Worm (Caenorhabditis elegans) whole organism, L2 larva: ENCODE data around the gene D2045.7.
A peak's percentile ranks its signal among the peaks of the same experiment; 100 is the strongest.

Experiments used
- C34F6.9 ChIP-seq: fragments of 150-350 bp; optimal IDR thresholded peaks from 2 replicates; lab custom pipeline; 2014; ENCODE audit warnings: missing biosample characterization, missing genetic modification characterization
- F13H6.1 ChIP-seq: sonication (generic microtip); optimal IDR thresholded peaks from 2 replicates; lab custom pipeline; 2016; ENCODE audit warnings: missing genetic modification characterization, missing compliant biosample characterization
- Y55F3AM.14 ChIP-seq: fragments of 200-800 bp; sonication (Bioruptor generic); optimal IDR thresholded peaks from 2 replicates; lab custom pipeline; 2018; ENCODE audit warnings: mild to moderate bottlenecking, missing genetic modification characterization, missing compliant biosample characterization
- aly-2 ChIP-seq: fragments of 150-350 bp; optimal IDR thresholded peaks from 2 replicates; lab custom pipeline; 2014; ENCODE audit warnings: missing biosample characterization, missing genetic modification characterization
- blmp-1 ChIP-seq: sonication (generic microtip); optimal IDR thresholded peaks from 2 replicates; lab custom pipeline; 2017; ENCODE audit warnings: missing genetic modification characterization, mild to moderate bottlenecking, missing compliant biosample characterization, antibody characterized with exemption, moderate library complexity; ENCODE audit not compliant: insufficient read depth
- ceh-16 ChIP-seq: fragments of 150-350 bp; optimal IDR thresholded peaks from 2 replicates; lab custom pipeline; 2014; ENCODE audit warnings: missing biosample characterization, missing genetic modification characterization
- ceh-82 ChIP-seq: fragments of 150-350 bp; optimal IDR thresholded peaks from 2 replicates; lab custom pipeline; 2014; ENCODE audit warnings: missing biosample characterization, missing genetic modification characterization
- crh-2 ChIP-seq: sonication (generic microtip); optimal IDR thresholded peaks from 2 replicates; lab custom pipeline; 2017; ENCODE audit warnings: missing biosample characterization, missing genetic modification characterization
- dmd-4 ChIP-seq: sonication (generic microtip); optimal IDR thresholded peaks from 2 replicates; lab custom pipeline; 2017; ENCODE audit warnings: missing biosample characterization, missing genetic modification characterization
- fos-1 ChIP-seq: fragments of 150-350 bp; optimal IDR thresholded peaks from 2 replicates; lab custom pipeline; 2014; ENCODE audit warnings: missing biosample characterization, missing genetic modification characterization
- gmeb-1 ChIP-seq: fragments of 150-350 bp; optimal IDR thresholded peaks from 2 replicates; lab custom pipeline; 2014; ENCODE audit warnings: missing biosample characterization, missing genetic modification characterization
- lin-11 ChIP-seq: fragments of 150-350 bp; sonication (generic microtip); optimal IDR thresholded peaks from 2 replicates; lab custom pipeline; 2014; ENCODE audit warnings: missing biosample characterization, missing genetic modification characterization, inconsistent platforms, mixed read lengths
- lin-13 ChIP-seq: fragments of 150-350 bp; optimal IDR thresholded peaks from 2 replicates; lab custom pipeline; 2014; ENCODE audit warnings: missing biosample characterization, missing genetic modification reagents, missing genetic modification characterization
- lsy-2 ChIP-seq, 2 experiments: fragments of 150-350 bp in 1 of 2; sonication (generic microtip) in 1 of 2; optimal IDR thresholded peaks; 2 replicates each; lab custom pipeline; 2014 to 2017; ENCODE audit warnings: missing biosample characterization in 2 of 2, missing genetic modification characterization in 2 of 2
- mab-5 ChIP-seq: fragments of 150-350 bp; optimal IDR thresholded peaks from 2 replicates; lab custom pipeline; 2014; ENCODE audit warnings: missing biosample characterization, missing genetic modification characterization
- mbf-1 ChIP-seq: sonication (generic microtip); optimal IDR thresholded peaks from 2 replicates; lab custom pipeline; 2017; ENCODE audit warnings: missing biosample characterization, missing genetic modification characterization
- mdl-1 ChIP-seq, 2 experiments: fragments of 150-350 bp in 1 of 2; sonication (generic microtip) in 1 of 2; optimal IDR thresholded peaks; 2 replicates each; lab custom pipeline; 2017; ENCODE audit warnings: missing biosample characterization in 2 of 2, missing genetic modification characterization in 2 of 2
- nhr-12 ChIP-seq: fragments of 150-350 bp; optimal IDR thresholded peaks from 2 replicates; lab custom pipeline; 2014; ENCODE audit warnings: missing biosample characterization, missing genetic modification characterization
- nhr-129 ChIP-seq: fragments of 150-350 bp; optimal IDR thresholded peaks from 2 replicates; lab custom pipeline; 2014; ENCODE audit warnings: missing biosample characterization, missing genetic modification characterization
- nhr-21 ChIP-seq: fragments of 150-350 bp; optimal IDR thresholded peaks from 2 replicates; lab custom pipeline; 2014; ENCODE audit warnings: missing biosample characterization, missing genetic modification characterization
- nhr-23 ChIP-seq: fragments of 150-350 bp; optimal IDR thresholded peaks from 2 replicates; lab custom pipeline; 2014; ENCODE audit warnings: missing biosample characterization, missing genetic modification reagents, missing genetic modification characterization
- nhr-237 ChIP-seq: fragments of 150-350 bp; optimal IDR thresholded peaks from 2 replicates; lab custom pipeline; 2014; ENCODE audit warnings: missing biosample characterization, missing genetic modification characterization
- nhr-25 ChIP-seq: fragments of 150-350 bp; sonication (generic microtip); optimal IDR thresholded peaks from 3 replicates; lab custom pipeline; 2014; ENCODE audit warnings: missing biosample characterization, missing genetic modification characterization
- nhr-6 ChIP-seq: fragments of 150-350 bp; optimal IDR thresholded peaks from 2 replicates; lab custom pipeline; 2014; ENCODE audit warnings: missing biosample characterization, missing genetic modification characterization
- peb-1 ChIP-seq: fragments of 150-350 bp; optimal IDR thresholded peaks from 2 replicates; lab custom pipeline; 2014; ENCODE audit warnings: missing biosample characterization, missing genetic modification characterization
- sem-4 ChIP-seq: fragments of 150-350 bp; optimal IDR thresholded peaks from 2 replicates; lab custom pipeline; 2014; ENCODE audit warnings: missing biosample characterization, missing genetic modification reagents, missing genetic modification characterization
- skn-1 ChIP-seq: sonication (generic microtip); optimal IDR thresholded peaks from 2 replicates; lab custom pipeline; 2017; ENCODE audit warnings: missing biosample characterization, missing genetic modification characterization
- sma-3 ChIP-seq: sonication (generic microtip); optimal IDR thresholded peaks from 2 replicates; lab custom pipeline; 2016; ENCODE audit warnings: missing genetic modification reagents, missing genetic modification characterization, missing compliant biosample characterization
- sma-9 ChIP-seq, 2 experiments: fragments of 150-350 bp in 1 of 2; sonication (generic microtip) in 1 of 2; optimal IDR thresholded peaks; 2 replicates each; lab custom pipeline; 2014 to 2016; ENCODE audit warnings: missing genetic modification characterization in 2 of 2, mild to moderate bottlenecking in 1 of 2, missing biosample characterization in 1 of 2, missing compliant biosample characterization in 1 of 2, missing genetic modification reagents in 1 of 2, moderate library complexity in 1 of 2
- snpc-4 ChIP-seq: fragments of 150-350 bp; optimal IDR thresholded peaks from 2 replicates; lab custom pipeline; 2014; ENCODE audit warnings: missing biosample characterization, missing genetic modification characterization
- unc-39 ChIP-seq: fragments of 150-350 bp; optimal IDR thresholded peaks from 2 replicates; lab custom pipeline; 2014; ENCODE audit warnings: missing biosample characterization, missing genetic modification characterization
- unc-55 ChIP-seq: fragments of 150-350 bp; sonication (generic microtip); optimal IDR thresholded peaks from 3 replicates; lab custom pipeline; 2014; ENCODE audit warnings: missing biosample characterization, missing genetic modification reagents, missing genetic modification characterization
- zag-1 ChIP-seq: fragments of 150-350 bp; optimal IDR thresholded peaks from 2 replicates; lab custom pipeline; 2014; ENCODE audit warnings: missing biosample characterization, missing genetic modification characterization
- ztf-1 ChIP-seq: fragments of 200-800 bp; sonication (Bioruptor generic); conservative IDR thresholded peaks from 2 replicates; pipeline ENCODE4 v1.3.6; 2022; ENCODE audit warnings: missing genetic modification characterization, missing compliant biosample characterization
- ztf-11 ChIP-seq: sonication (generic microtip); optimal IDR thresholded peaks from 2 replicates; lab custom pipeline; 2017; ENCODE audit warnings: missing biosample characterization, missing genetic modification characterization
- ztf-4 ChIP-seq: fragments of 150-350 bp; optimal IDR thresholded peaks from 2 replicates; lab custom pipeline; 2014; ENCODE audit warnings: missing biosample characterization, missing genetic modification characterization

The D2045.7 gene

ce11 chrIII:10488052-10488451, 8.8 kb downstream of the D2045.7 start, which contains the start of gene ptr-25:
TSS of gene ptr-25 (plus strand) at chrIII:10488124.
- TF ChIP-seq fos-1 (tag; lab: Kevin White, UChicago), result no peak
- no peak for TF ChIP-seq nhr-129 (tag; lab: Kevin White, UChicago)
- no peak for TF ChIP-seq mdl-1 (tag; optimal IDR thresholded peaks at IDR 0.05; lab: Kevin White, UChicago)
- TF ChIP-seq ztf-11 (tag; lab: Kevin White, UChicago), result no peak
- no peak for TF ChIP-seq peb-1
- TF ChIP-seq ceh-82, result no peak
- no peak for TF ChIP-seq skn-1 (tag; lab: Kevin White, UChicago)
- TF ChIP-seq nhr-23 (tag; lab: Kevin White, UChicago), result no peak
- TF ChIP-seq mbf-1, result no peak
- no peak for TF ChIP-seq lsy-2 (tag; optimal IDR thresholded peaks at IDR 0.05; lab: Kevin White, UChicago)
- TF ChIP-seq Y55F3AM.14 (GFP tag; lab: Kevin White, UChicago), result no peak
- no peak for TF ChIP-seq ztf-1 (GFP tag; lab: Robert Waterston, UW)
- TF ChIP-seq unc-55 (GFP tag; lab: Kevin White, UChicago), result no peak
- TF ChIP-seq aly-2 (tag; lab: Kevin White, UChicago), result no peak
- no peak for TF ChIP-seq gmeb-1 (tag; lab: Kevin White, UChicago)
- TF ChIP-seq unc-39 (tag; lab: Kevin White, UChicago), result no peak
- TF ChIP-seq ztf-4 (tag; lab: Kevin White, UChicago), result no peak
- TF ChIP-seq nhr-12 (tag; lab: Kevin White, UChicago), result no peak
- no peak for TF ChIP-seq sma-3
- TF ChIP-seq crh-2 (tag; lab: Kevin White, UChicago), result no peak

- TF ChIP-seq Y55F3AM.14 (GFP tag; lab: Kevin White, UChicago) (no peak), ceh-16 (tag; lab: Kevin White, UChicago) (no peak), gmeb-1 (tag; lab: Kevin White, UChicago) (no peak), nhr-12 (tag; lab: Kevin White, UChicago) (no peak), lsy-2 (tag; optimal IDR thresholded peaks at IDR 0.05; lab: Kevin White, UChicago) (no peak), nhr-6 (no peak), zag-1 (no peak), ztf-1 (GFP tag; lab: Robert Waterston, UW) (no peak)
These were observed 24.5 kb downstream of the D2045.7 start, which contains the start of gene rab-33 for ce11 chrIII:10503753-10504152. TSS of gene rab-33 (minus strand) at chrIII:10503853.

ce11 chrIII:10505182-10505581, 25.9 kb downstream of the D2045.7 start, which contains the start of the genes taf-11.3 and urm-1:
TSS of gene taf-11.3 (minus strand) at chrIII:10505250.
TSS of gene urm-1 (plus strand) at chrIII:10505480.
- TF ChIP-seq nhr-12 (tag; lab: Kevin White, UChicago) (no peak), lin-13 (GFP tag; lab: Kevin White, UChicago) (peak; percentile 86), nhr-25 (tag; lab: Kevin White, UChicago) (peak; percentile 71), F13H6.1 (tag; lab: Kevin White, UChicago) (peak; percentile 68), blmp-1 (no peak), gmeb-1 (tag; lab: Kevin White, UChicago) (peak; percentile 77), nhr-21 (tag; lab: Kevin White, UChicago) (peak; percentile 75), lsy-2 (tag; optimal IDR thresholded peaks at IDR 0.05; lab: Kevin White, UChicago) (peak; percentile 54 to 90), sma-9 (GFP tag; optimal IDR thresholded peaks at IDR 0.05; lab: Kevin White, UChicago) (peak; percentile 79), sma-9 (tag; optimal IDR thresholded peaks at IDR 0.05; lab: Kevin White, UChicago) (no peak), skn-1 (tag; lab: Kevin White, UChicago) (no peak), fos-1 (tag; lab: Kevin White, UChicago) (peak; percentile 61), ztf-4 (tag; lab: Kevin White, UChicago) (peak; percentile 62), nhr-6 (peak; percentile 57), snpc-4 (tag; lab: Kevin White, UChicago) (peak; percentile 78), sem-4 (tag; lab: Kevin White, UChicago) (peak; percentile 89), unc-55 (GFP tag; lab: Kevin White, UChicago) (peak; percentile 88), lin-11 (tag; lab: Kevin White, UChicago) (peak; percentile 67), dmd-4 (no peak), sma-3 (peak; percentile 82), C34F6.9 (tag; lab: Kevin White, UChicago) (peak; percentile 88), crh-2 (tag; lab: Kevin White, UChicago) (peak; percentile 92), nhr-129 (tag; lab: Kevin White, UChicago) (peak; percentile 66), ceh-16 (tag; lab: Kevin White, UChicago) (peak; percentile 36), zag-1 (peak; percentile 3), aly-2 (tag; lab: Kevin White, UChicago) (no peak), ztf-1 (GFP tag; lab: Robert Waterston, UW) (no peak), mab-5 (tag; lab: Kevin White, UChicago) (peak; percentile 65), nhr-237 (tag; lab: Kevin White, UChicago) (no peak)
